Fruit fly (Drosophila melanogaster) whole organism, embryonic: Measurements from ENCODE around the gene Pgm1.

Experiments used
- Antp ChIP-seq: fragments of 200-800 bp; sonication (Bioruptor generic); optimal IDR thresholded peaks from 3 replicates; lab custom pipeline; 2016; ENCODE audit warnings: missing biosample characterization, missing genetic modification characterization
- Atf-2 ChIP-seq: fragments of 200-800 bp; sonication (Bioruptor generic); optimal IDR thresholded peaks from 2 replicates; lab custom pipeline; 2016; ENCODE audit warnings: missing biosample characterization, missing genetic modification characterization
- Awh ChIP-seq: fragments of 200-800 bp; sonication (Bioruptor generic); IDR thresholded peaks from 2 replicates; pipeline ENCODE4, ENCODE4 v1.3.6; 2022; ENCODE audit warnings: missing biosample characterization, missing genetic modification characterization
- B-H2 ChIP-seq: fragments of 200-800 bp; sonication (Bioruptor generic); optimal IDR thresholded peaks from 2 replicates; lab custom pipeline; 2018; ENCODE audit warnings: missing biosample characterization, mild to moderate bottlenecking, missing genetic modification characterization
- CG1024 ChIP-seq: fragments of 200-800 bp; sonication (Bioruptor generic); IDR thresholded peaks from 2 replicates; pipeline ENCODE4 v1.3.6; 2022; ENCODE audit warnings: missing biosample characterization, missing genetic modification characterization
- CG10274 ChIP-seq: fragments of 200-800 bp; sonication (Bioruptor generic); optimal IDR thresholded peaks from 3 replicates; lab custom pipeline; 2017; ENCODE audit warnings: missing biosample characterization, mild to moderate bottlenecking, missing genetic modification characterization
- CG11695 ChIP-seq: fragments of 200-800 bp; sonication (Bioruptor generic); IDR thresholded peaks from 3 replicates; pipeline ENCODE4 v1.3.6; 2022; ENCODE audit warnings: missing biosample characterization, missing genetic modification characterization
- CG12391 ChIP-seq: fragments of 200-800 bp; sonication (Bioruptor generic); optimal IDR thresholded peaks from 3 replicates; lab custom pipeline; 2018; ENCODE audit warnings: missing biosample characterization, mild to moderate bottlenecking, missing genetic modification characterization, moderate library complexity
- CG12659 ChIP-seq: fragments of 200-800 bp; sonication (Bioruptor generic); optimal IDR thresholded peaks from 3 replicates; lab custom pipeline; 2017; ENCODE audit warnings: mild to moderate bottlenecking, missing biosample characterization, missing genetic modification reagents, missing genetic modification characterization
- CG13775 ChIP-seq: fragments of 200-800 bp; sonication (Bioruptor generic); optimal IDR thresholded peaks from 3 replicates; lab custom pipeline; 2017; ENCODE audit warnings: missing biosample characterization, mild to moderate bottlenecking, missing genetic modification characterization
- CG15269 ChIP-seq: fragments of 200-800 bp; sonication (Bioruptor generic); optimal IDR thresholded peaks from 2 replicates; lab custom pipeline; 2018; ENCODE audit warnings: missing biosample characterization, mild to moderate bottlenecking, missing genetic modification characterization, moderate library complexity
- CG1529 ChIP-seq: fragments of 200-800 bp; sonication (Bioruptor generic); optimal IDR thresholded peaks from 3 replicates; lab custom pipeline; 2018; ENCODE audit warnings: missing biosample characterization, missing genetic modification characterization
- CG16863 ChIP-seq: fragments of 200-800 bp; sonication (Bioruptor generic); optimal IDR thresholded peaks from 3 replicates; lab custom pipeline; 2016; ENCODE audit warnings: missing biosample characterization, missing genetic modification characterization
- CG17359 ChIP-seq: fragments of 200-800 bp; sonication (Bioruptor generic); optimal IDR thresholded peaks from 3 replicates; lab custom pipeline; 2018; ENCODE audit warnings: missing biosample characterization, mild to moderate bottlenecking, missing genetic modification characterization, moderate library complexity
- CG18619 ChIP-seq: fragments of 200-800 bp; sonication (Bioruptor generic); optimal IDR thresholded peaks from 3 replicates; lab custom pipeline; 2017; ENCODE audit warnings: missing biosample characterization, mild to moderate bottlenecking, missing genetic modification characterization
- CG32532 ChIP-seq: fragments of 200-800 bp; sonication (Bioruptor generic); IDR thresholded peaks from 2 replicates; pipeline ENCODE4 v1.3.6; 2022; ENCODE audit warnings: missing biosample characterization, missing genetic modification characterization
- CG4328 ChIP-seq: fragments of 200-800 bp; sonication (Bioruptor generic); optimal IDR thresholded peaks from 3 replicates; lab custom pipeline; 2017; ENCODE audit warnings: missing biosample characterization, missing genetic modification reagents, missing genetic modification characterization
- CG4730 ChIP-seq: fragments of 200-800 bp; sonication (Bioruptor generic); IDR thresholded peaks from 2 replicates; pipeline ENCODE4 v1.3.6; 2022; ENCODE audit warnings: missing biosample characterization, missing genetic modification characterization
- CG6765 ChIP-seq: fragments of 200-800 bp; sonication (Bioruptor generic); optimal IDR thresholded peaks from 3 replicates; lab custom pipeline; 2017; ENCODE audit warnings: missing biosample characterization, mild to moderate bottlenecking, missing genetic modification characterization
- CG7786 ChIP-seq: fragments of 200-800 bp; sonication (Bioruptor generic); optimal IDR thresholded peaks from 2 replicates; lab custom pipeline; 2016; ENCODE audit warnings: missing biosample characterization, missing genetic modification characterization
- CG7839 ChIP-seq: fragments of 200-800 bp; sonication (Bioruptor generic); optimal IDR thresholded peaks from 3 replicates; lab custom pipeline; 2018; ENCODE audit warnings: missing biosample characterization, mild to moderate bottlenecking, missing genetic modification characterization, moderate library complexity
- CG9215 ChIP-seq: fragments of 200-800 bp; sonication (Bioruptor generic); IDR thresholded peaks from 2 replicates; pipeline ENCODE4 v1.3.6; 2022; ENCODE audit warnings: missing biosample characterization, missing genetic modification characterization
- CG9437 ChIP-seq: fragments of 200-800 bp; sonication (Bioruptor generic); optimal IDR thresholded peaks from 2 replicates; lab custom pipeline; 2018; ENCODE audit warnings: missing biosample characterization, mild to moderate bottlenecking, missing genetic modification characterization
- CHES-1-like ChIP-seq: fragments of 200-800 bp; sonication (Bioruptor generic); optimal IDR thresholded peaks from 2 replicates; lab custom pipeline; 2016; ENCODE audit warnings: missing biosample characterization, missing genetic modification characterization
- Dad ChIP-seq: fragments of 200-800 bp; sonication (Bioruptor generic); optimal IDR thresholded peaks from 3 replicates; lab custom pipeline; 2016; ENCODE audit warnings: missing biosample characterization, missing genetic modification characterization
- E2f2 ChIP-seq: fragments of 200-800 bp; sonication (Bioruptor generic); IDR thresholded peaks from 2 replicates; pipeline ENCODE4 v1.3.6; 2022; ENCODE audit warnings: missing biosample characterization, missing genetic modification characterization
- Hmr ChIP-seq: fragments of 200-800 bp; sonication (Bioruptor generic); optimal IDR thresholded peaks from 3 replicates; lab custom pipeline; 2017; ENCODE audit warnings: mild to moderate bottlenecking, missing biosample characterization, missing genetic modification reagents, missing genetic modification characterization
- Lpt ChIP-seq: fragments of >200 bp; optimal IDR thresholded peaks from 2 replicates; lab custom pipeline; 2018; ENCODE audit warnings: missing biosample characterization, missing genetic modification characterization
- Oli ChIP-seq: fragments of 200-800 bp; sonication (Bioruptor generic); optimal IDR thresholded peaks from 2 replicates; lab custom pipeline; 2018; ENCODE audit warnings: missing biosample characterization, mild to moderate bottlenecking, missing genetic modification characterization, moderate library complexity
- Rx ChIP-seq: fragments of 200-800 bp; sonication (Bioruptor generic); IDR thresholded peaks from 2 replicates; pipeline ENCODE4 v1.3.6; 2022; ENCODE audit warnings: missing biosample characterization, missing genetic modification characterization
- Xbp1 ChIP-seq: fragments of 200-800 bp; sonication (Bioruptor generic); optimal IDR thresholded peaks from 3 replicates; lab custom pipeline; 2016; ENCODE audit warnings: missing biosample characterization, mild to moderate bottlenecking, missing genetic modification characterization
- az2 ChIP-seq: fragments of 200-800 bp; sonication (Bioruptor generic); optimal IDR thresholded peaks from 3 replicates; lab custom pipeline; 2016; ENCODE audit warnings: missing biosample characterization, missing genetic modification characterization
- cg ChIP-seq: fragments of 200-800 bp; sonication (Bioruptor generic); optimal IDR thresholded peaks from 3 replicates; lab custom pipeline; 2019; ENCODE audit warnings: missing biosample characterization, mild to moderate bottlenecking, missing genetic modification characterization, moderate library complexity
- crc ChIP-seq: fragments of 200-800 bp; sonication (Bioruptor generic); optimal IDR thresholded peaks from 2 replicates; lab custom pipeline; 2016; ENCODE audit warnings: missing biosample characterization, missing genetic modification characterization
- cwo ChIP-seq: fragments of 200-800 bp; sonication (Bioruptor generic); optimal IDR thresholded peaks from 3 replicates; lab custom pipeline; 2017; ENCODE audit warnings: missing biosample characterization, missing genetic modification characterization, mild to moderate bottlenecking, moderate library complexity, missing genetic modification reagents
- disco-r ChIP-seq: fragments of 200-800 bp; sonication (Bioruptor generic); optimal IDR thresholded peaks from 2 replicates; lab custom pipeline; 2016; ENCODE audit warnings: missing biosample characterization, missing genetic modification characterization
- dmrt11E ChIP-seq: fragments of 200-800 bp; sonication (Bioruptor generic); optimal IDR thresholded peaks from 3 replicates; lab custom pipeline; 2018; ENCODE audit warnings: missing biosample characterization, mild to moderate bottlenecking, missing genetic modification characterization, moderate library complexity
- dmrt99B ChIP-seq: fragments of 200-800 bp; sonication (Bioruptor generic); optimal IDR thresholded peaks from 2 replicates; lab custom pipeline; 2018; ENCODE audit warnings: missing biosample characterization, mild to moderate bottlenecking, missing genetic modification characterization, moderate library complexity
- inv ChIP-seq: fragments of 200-800 bp; sonication (Bioruptor generic); IDR thresholded peaks from 2 replicates; pipeline ENCODE4 v1.3.6; 2022; ENCODE audit warnings: missing biosample characterization, missing genetic modification characterization; ENCODE audit not compliant: partially characterized antibody
- mam ChIP-seq: fragments of 200-800 bp; sonication (Bioruptor generic); optimal IDR thresholded peaks from 3 replicates; lab custom pipeline; 2016; ENCODE audit warnings: missing biosample characterization, missing genetic modification characterization
- mirr ChIP-seq: fragments of 200-800 bp; sonication (Bioruptor generic); optimal IDR thresholded peaks from 3 replicates; lab custom pipeline; 2018; ENCODE audit warnings: missing biosample characterization, mild to moderate bottlenecking, missing genetic modification characterization
- nmo ChIP-seq: fragments of 200-800 bp; sonication (Bioruptor generic); optimal IDR thresholded peaks from 2 replicates; lab custom pipeline; 2018; ENCODE audit warnings: missing biosample characterization, mild to moderate bottlenecking, missing genetic modification characterization, moderate library complexity
- org-1 ChIP-seq: fragments of 200-800 bp; sonication (Bioruptor generic); optimal IDR thresholded peaks from 2 replicates; lab custom pipeline; 2017; ENCODE audit warnings: missing biosample characterization, missing genetic modification characterization
- run ChIP-seq: fragments of 200-800 bp; sonication (Bioruptor generic); optimal IDR thresholded peaks from 3 replicates; lab custom pipeline; 2018; ENCODE audit warnings: missing biosample characterization, mild to moderate bottlenecking, missing genetic modification characterization
- sd ChIP-seq: fragments of 200-800 bp; sonication (Bioruptor generic); optimal IDR thresholded peaks from 3 replicates; lab custom pipeline; 2018; ENCODE audit warnings: missing biosample characterization, mild to moderate bottlenecking, missing genetic modification characterization, moderate library complexity
- slp2 ChIP-seq: fragments of 200-800 bp; sonication (Bioruptor generic); optimal IDR thresholded peaks from 2 replicates; lab custom pipeline; 2016; ENCODE audit warnings: missing biosample characterization, missing genetic modification characterization
- sug ChIP-seq: fragments of 200-800 bp; optimal IDR thresholded peaks from 2 replicates; lab custom pipeline; 2019; ENCODE audit warnings: missing biosample characterization, mild to moderate bottlenecking, missing genetic modification characterization, moderate library complexity
- tio ChIP-seq: fragments of 200-800 bp; sonication (Bioruptor generic); optimal IDR thresholded peaks from 2 replicates; lab custom pipeline; 2017; ENCODE audit warnings: missing biosample characterization, missing genetic modification characterization, inconsistent platforms
- wek ChIP-seq: fragments of 200-800 bp; sonication (Bioruptor generic); optimal IDR thresholded peaks from 3 replicates; lab custom pipeline; 2018; ENCODE audit warnings: missing biosample characterization, mild to moderate bottlenecking, missing genetic modification characterization, moderate library complexity

Pgm1 gene

dm6 chr3L:16149418-16150160 lies 21.3 kb upstream of the Pgm1 start (continued):
- peak; percentile 74 for TF ChIP-seq cwo (GFP tag; lab: Kevin White, UChicago)
- peak; percentile 54 for TF ChIP-seq dmrt99B (tag; lab: Kevin White, UChicago)
- peak; percentile 41 for TF ChIP-seq CG18619 (GFP tag; lab: Kevin White, UChicago)
- TF ChIP-seq org-1 (GFP tag; lab: Kevin White, UChicago), result peak; percentile 33
- peak; percentile 79 for TF ChIP-seq sug (tag; lab: Kevin White, UChicago)
- peak; percentile 15 for TF ChIP-seq CG12659 (GFP tag; lab: Kevin White, UChicago)
- peak; percentile 46 for TF ChIP-seq CG13775 (GFP tag; lab: Kevin White, UChicago)
- peak; percentile 42 for TF ChIP-seq CG7786
- TF ChIP-seq CG9215, result peak; percentile 38; the same call in 1 of the 2 replicates
- peak; percentile 46 for TF ChIP-seq CHES-1-like (GFP tag; lab: Kevin White, UChicago)
- no peak for TF ChIP-seq CG1024 (GFP tag; lab: Robert Waterston, UW)
- peak; percentile 70 for TF ChIP-seq CG7839 (tag; lab: Kevin White, UChicago)
- TF ChIP-seq Hmr (GFP tag; lab: Kevin White, UChicago), result peak; percentile 33
- TF ChIP-seq Dad (GFP tag; lab: Kevin White, UChicago), result no peak
- 0 out of 2 replicates have a peak, but pooled peaks have one; percentile 21 for TF ChIP-seq E2f2 (GFP tag; lab: Robert Waterston, UW)
- peak; percentile 13 for TF ChIP-seq CG17359 (tag; lab: Kevin White, UChicago)
- TF ChIP-seq CG1529 (GFP tag; lab: Kevin White, UChicago), result no peak
- peak; percentile 27 for TF ChIP-seq CG4328 (GFP tag; lab: Kevin White, UChicago)
- TF ChIP-seq CG16863 (GFP tag; lab: Kevin White, UChicago), result peak; percentile 24
- no peak for TF ChIP-seq crc
- no peak for TF ChIP-seq Lpt (GFP tag; lab: Kevin White, UChicago)
- peak; percentile 13 for TF ChIP-seq slp2 (GFP tag; lab: Kevin White, UChicago)
- no peak for TF ChIP-seq run
- peak; percentile 28 for TF ChIP-seq sd (tag; lab: Kevin White, UChicago)
- no peak for TF ChIP-seq B-H2 (GFP tag; lab: Kevin White, UChicago)
- no peak for TF ChIP-seq az2
- peak; percentile 40 for TF ChIP-seq tio
- peak; percentile 37 for TF ChIP-seq CG32532 (GFP tag; lab: Robert Waterston, UW)
- 0 out of 2 replicates have a peak, but pooled peaks have one; percentile 14 for TF ChIP-seq CG4730 (GFP tag; lab: Robert Waterston, UW)
- peak; percentile 16 for TF ChIP-seq CG10274 (GFP tag; lab: Kevin White, UChicago)
- TF ChIP-seq CG15269 (tag; lab: Kevin White, UChicago), result peak; percentile 63
- peak; percentile 38 for TF ChIP-seq CG12391 (tag; lab: Kevin White, UChicago)
- peak; percentile 17 for TF ChIP-seq Antp (GFP tag; lab: Kevin White, UChicago)
- peak; percentile 10 for TF ChIP-seq disco-r (GFP tag; lab: Kevin White, UChicago)
- peak; percentile 35 for TF ChIP-seq cg (GFP tag; lab: Kevin White, UChicago)
- peak; percentile 90 for TF ChIP-seq mirr (GFP tag; lab: Kevin White, UChicago)
- TF ChIP-seq Atf-2, result peak; percentile 22
- no peak for TF ChIP-seq Awh
- peak; percentile 53 for TF ChIP-seq CG9437 (GFP tag; lab: Kevin White, UChicago)
- TF ChIP-seq Oli (tag; lab: Kevin White, UChicago), result peak; percentile 34
- peak; percentile 22 for TF ChIP-seq mam (GFP tag; lab: Kevin White, UChicago)
- TF ChIP-seq nmo (GFP tag; lab: Kevin White, UChicago), result peak; percentile 33
- TF ChIP-seq inv (GFP tag; lab: Robert Waterston, UW), result no peak
- TF ChIP-seq CG11695 (GFP tag; lab: Robert Waterston, UW), result peak; percentile 24; the same call in 1 of the 3 replicates
- no peak for TF ChIP-seq Rx (GFP tag; lab: Robert Waterston, UW)
- peak; percentile 6 for TF ChIP-seq Xbp1
- no peak for TF ChIP-seq wek
- TF ChIP-seq dmrt11E (tag; lab: Kevin White, UChicago), result no peak
- peak; percentile 21 for TF ChIP-seq CG6765 (GFP tag; lab: Kevin White, UChicago)
